Worm (Caenorhabditis elegans) whole organism, midembryonic: ENCODE data around the gene F25D1.3.

Source experiments
- cog-1 ChIP-seq: sonication (generic microtip); optimal IDR thresholded peaks from 2 replicates; lab custom pipeline; 2016; ENCODE audit warnings: missing genetic modification characterization, missing compliant biosample characterization
- flt-1 ChIP-seq: fragments of 200-800 bp; sonication (Bioruptor generic); IDR thresholded peaks from 2 replicates; pipeline ENCODE4 v1.3.6; 2022; ENCODE audit warnings: missing genetic modification characterization, missing compliant biosample characterization
- med-1 ChIP-seq: sonication (generic microtip); optimal IDR thresholded peaks from 2 replicates; lab custom pipeline; 2017; ENCODE audit warnings: missing genetic modification characterization, mild to moderate bottlenecking, missing compliant biosample characterization, antibody characterized with exemption, missing genetic modification reagents; ENCODE audit not compliant: insufficient read depth
- tab-1 ChIP-seq: fragments of 200-800 bp; sonication (Bioruptor generic); IDR thresholded peaks from 2 replicates; pipeline ENCODE4 v1.3.6; 2022; ENCODE audit warnings: missing genetic modification characterization, missing compliant biosample characterization
- ztf-23 ChIP-seq: fragments of 200-800 bp; sonication (Bioruptor generic); IDR thresholded peaks from 2 replicates; pipeline ENCODE4 v1.3.6; 2022; ENCODE audit warnings: missing genetic modification reagents, missing genetic modification characterization, missing compliant biosample characterization
- ztf-29 ChIP-seq: fragments of 200-800 bp; sonication (Bioruptor generic); IDR thresholded peaks from 2 replicates; pipeline ENCODE4 v1.3.6; 2022; ENCODE audit warnings: missing genetic modification reagents, missing genetic modification characterization, missing compliant biosample characterization

DNA sequence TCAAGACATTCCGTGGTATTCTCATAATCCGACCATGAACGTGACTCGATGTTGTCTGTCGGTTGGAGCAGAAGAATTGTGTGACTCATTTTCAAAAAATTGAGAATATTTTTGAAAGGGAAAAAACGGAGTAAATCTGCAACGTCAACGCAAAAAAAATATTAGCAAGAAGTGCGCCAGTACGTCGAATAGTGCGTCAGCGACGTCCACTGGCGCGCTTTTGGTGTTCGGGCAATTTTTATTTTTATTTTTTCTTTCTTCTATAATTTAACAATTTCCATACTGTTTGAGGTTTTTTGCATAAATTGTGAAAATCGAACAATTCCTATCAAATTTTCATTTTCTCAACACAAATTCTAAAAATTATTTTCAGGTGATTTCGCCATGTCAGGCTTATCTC lies 50.4 kb downstream of the F25D1.3 start, which contains the start of the genes erh-1 and lpd-9:
- TF ChIP-seq flt-1 (GFP tag; lab: Robert Waterston, UW) (no peak), med-1 (peak; percentile 33), cog-1 (tag; lab: Kevin White, UChicago) (no peak), ztf-23 (GFP tag; lab: Robert Waterston, UW) (0 out of 2 replicates have a peak, but pooled peaks have one; percentile 45), tab-1 (GFP tag; lab: Robert Waterston, UW) (no peak), ztf-29 (GFP tag; lab: Robert Waterston, UW) (no peak)
